Fruit fly (Drosophila melanogaster) whole organism: ENCODE measurements around the gene peb.

Experiments used
- EcR ChIP-seq, 2 experiments: fragments of >200 bp; optimal IDR thresholded peaks; 2 replicates each; lab custom pipeline; 2017; ENCODE audit warnings: missing biosample characterization in 2 of 2, missing genetic modification characterization in 2 of 2, missing genetic modification reagents in 2 of 2
- pan ChIP-seq: fragments of >200 bp; optimal IDR thresholded peaks from 2 replicates; lab custom pipeline; 2017
- usp ChIP-seq: fragments of >200 bp; optimal IDR thresholded peaks from 2 replicates; lab custom pipeline; 2017; ENCODE audit warnings: missing biosample characterization, missing genetic modification characterization, mixed read lengths

dm6 chrX:4609737-4610136, 7.6 kb upstream of the peb start:
- no peak for TF ChIP-seq pan (lab: Kevin White, UChicago)
- TF ChIP-seq EcR (GFP tag; optimal IDR thresholded peaks at IDR 0.05; lab: Kevin White, UChicago) = no peak
- no peak for TF ChIP-seq usp (GFP tag; lab: Kevin White, UChicago)
